Fruit fly (Drosophila melanogaster) whole organism, adult: ENCODE results near the gene CG13601.

Source experiments
- CG11617 ChIP-seq: fragments of 200-800 bp; sonication (Bioruptor generic); optimal IDR thresholded peaks from 2 replicates; lab custom pipeline; 2017; ENCODE audit warnings: mild to moderate bottlenecking, missing biosample characterization, missing genetic modification reagents, missing genetic modification characterization
- CG12768 ChIP-seq: fragments of 200-800 bp; sonication (Bioruptor generic); optimal IDR thresholded peaks from 2 replicates; lab custom pipeline; 2017; ENCODE audit warnings: missing biosample characterization, missing genetic modification characterization, mild to moderate bottlenecking, moderate library complexity, missing genetic modification reagents
- CG14711 ChIP-seq: fragments of 200-800 bp; sonication (Bioruptor generic); optimal IDR thresholded peaks from 2 replicates; lab custom pipeline; 2018; ENCODE audit warnings: missing biosample characterization, mild to moderate bottlenecking, missing genetic modification characterization, moderate library complexity
- CG1620 ChIP-seq: fragments of 200-800 bp; sonication (Bioruptor generic); optimal IDR thresholded peaks from 2 replicates; lab custom pipeline; 2016; ENCODE audit warnings: missing biosample characterization, missing genetic modification characterization
- CG33017 ChIP-seq: fragments of 200-800 bp; sonication (Bioruptor generic); optimal IDR thresholded peaks from 2 replicates; lab custom pipeline; 2018; ENCODE audit warnings: missing biosample characterization, mild to moderate bottlenecking, missing genetic modification characterization, moderate library complexity
- CG5204 ChIP-seq: fragments of 200-800 bp; sonication (Bioruptor generic); optimal IDR thresholded peaks from 2 replicates; lab custom pipeline; 2016; ENCODE audit warnings: missing biosample characterization, missing genetic modification characterization
- CG7045 ChIP-seq: fragments of 200-800 bp; sonication (Bioruptor generic); optimal IDR thresholded peaks from 2 replicates; lab custom pipeline; 2017; ENCODE audit warnings: missing biosample characterization, mild to moderate bottlenecking, missing genetic modification characterization
- CG7101 ChIP-seq: fragments of 200-800 bp; sonication (Bioruptor generic); optimal IDR thresholded peaks from 2 replicates; lab custom pipeline; 2018; ENCODE audit warnings: missing biosample characterization, mild to moderate bottlenecking, missing genetic modification characterization, moderate library complexity
- Clk ChIP-seq: fragments of 200-800 bp; sonication (Bioruptor generic); optimal IDR thresholded peaks from 2 replicates; lab custom pipeline; 2017; ENCODE audit warnings: missing biosample characterization, missing genetic modification characterization
- Crg-1 ChIP-seq: fragments of 200-800 bp; sonication (Bioruptor generic); optimal IDR thresholded peaks from 2 replicates; lab custom pipeline; 2016; ENCODE audit warnings: missing biosample characterization, missing genetic modification characterization
- Hr96 ChIP-seq: fragments of 200-800 bp; sonication (Bioruptor generic); optimal IDR thresholded peaks from 2 replicates; lab custom pipeline; 2016; ENCODE audit warnings: missing biosample characterization, missing genetic modification characterization
- Mnt ChIP-seq: fragments of 200-800 bp; sonication (Bioruptor generic); optimal IDR thresholded peaks from 2 replicates; lab custom pipeline; 2016; ENCODE audit warnings: missing biosample characterization, mild to moderate bottlenecking, missing genetic modification characterization
- bab1 ChIP-seq: fragments of 200-800 bp; sonication (Bioruptor generic); optimal IDR thresholded peaks from 3 replicates; lab custom pipeline; 2019; ENCODE audit warnings: missing biosample characterization, mild to moderate bottlenecking, missing genetic modification characterization, moderate library complexity
- cic ChIP-seq: fragments of 200-800 bp; sonication (Bioruptor generic); optimal IDR thresholded peaks from 2 replicates; lab custom pipeline; 2017; ENCODE audit warnings: missing biosample characterization, mild to moderate bottlenecking, missing genetic modification characterization, moderate library complexity
- cnc ChIP-seq, 2 experiments: fragments of >200 bp; optimal IDR thresholded peaks; 2 replicates each; lab custom pipeline; 2017
- kay ChIP-seq: fragments of 200-800 bp; sonication (Bioruptor generic); peaks from one replicate; lab custom pipeline; 2016; ENCODE audit warnings: missing biosample characterization, missing genetic modification characterization, borderline replicate concordance
- ovo ChIP-seq: fragments of 200-800 bp; sonication (Bioruptor generic); optimal IDR thresholded peaks from 2 replicates; lab custom pipeline; 2016; ENCODE audit warnings: missing biosample characterization, missing genetic modification characterization
- pad ChIP-seq: fragments of 200-800 bp; sonication (Bioruptor generic); optimal IDR thresholded peaks from 3 replicates; lab custom pipeline; 2017; ENCODE audit warnings: missing biosample characterization, missing genetic modification characterization, mild to moderate bottlenecking, moderate library complexity, missing genetic modification reagents
- tj ChIP-seq: fragments of 200-800 bp; sonication (Bioruptor generic); optimal IDR thresholded peaks from 3 replicates; lab custom pipeline; 2017; ENCODE audit warnings: missing biosample characterization, mild to moderate bottlenecking, missing genetic modification characterization, moderate library complexity
- toe ChIP-seq: fragments of 200-800 bp; sonication (Bioruptor generic); optimal IDR thresholded peaks from 2 replicates; lab custom pipeline; 2016; ENCODE audit warnings: missing biosample characterization, missing genetic modification characterization

CG13601 gene

dm6 chr3R:23886270-23887095, 41.0 kb downstream of the CG13601 start:
- TF ChIP-seq CG12768 (GFP tag; lab: Kevin White, UChicago) = no peak
- TF ChIP-seq ovo (GFP tag; lab: Kevin White, UChicago) = no peak
- no peak for TF ChIP-seq Clk (GFP tag; lab: Kevin White, UChicago)
- no peak for TF ChIP-seq kay (GFP tag; lab: Kevin White, UChicago)
- peak; percentile 53 for TF ChIP-seq CG11617 (GFP tag; lab: Kevin White, UChicago)
- TF ChIP-seq CG33017 = peak; percentile 2
- no peak for TF ChIP-seq Crg-1 (GFP tag; lab: Kevin White, UChicago)
- peak; percentile 82 for TF ChIP-seq pad
- TF ChIP-seq bab1 (GFP tag; lab: Kevin White, UChicago) = peak; percentile 90
- TF ChIP-seq CG5204 (GFP tag; lab: Kevin White, UChicago) = peak; percentile 11
- TF ChIP-seq tj = no peak
- TF ChIP-seq Hr96 (GFP tag; lab: Kevin White, UChicago) = peak; percentile 37
- peak; percentile 20 for TF ChIP-seq Mnt (GFP tag; lab: Kevin White, UChicago)
- peak; percentile 70 for TF ChIP-seq CG14711 (tag; lab: Kevin White, UChicago)
- TF ChIP-seq cic (GFP tag; lab: Kevin White, UChicago) = no peak
- peak; percentile 71 for TF ChIP-seq CG7101 (tag; lab: Kevin White, UChicago)
- peak; percentile 44 for TF ChIP-seq CG1620 (GFP tag; lab: Kevin White, UChicago)
- TF ChIP-seq toe (GFP tag; lab: Kevin White, UChicago) = no peak
- TF ChIP-seq cnc (optimal IDR thresholded peaks at IDR 0.05; lab: Kevin White, UChicago) = no peak
- no peak for TF ChIP-seq CG7045 (GFP tag; lab: Kevin White, UChicago)

dm6 chr3R:23885660-23886059, 41.8 kb downstream of the CG13601 start:
- TF ChIP-seq tj (peak; percentile 87), Mnt (GFP tag; lab: Kevin White, UChicago) (no peak), cic (GFP tag; lab: Kevin White, UChicago) (no peak), CG14711 (tag; lab: Kevin White, UChicago) (no peak)

DNA sequence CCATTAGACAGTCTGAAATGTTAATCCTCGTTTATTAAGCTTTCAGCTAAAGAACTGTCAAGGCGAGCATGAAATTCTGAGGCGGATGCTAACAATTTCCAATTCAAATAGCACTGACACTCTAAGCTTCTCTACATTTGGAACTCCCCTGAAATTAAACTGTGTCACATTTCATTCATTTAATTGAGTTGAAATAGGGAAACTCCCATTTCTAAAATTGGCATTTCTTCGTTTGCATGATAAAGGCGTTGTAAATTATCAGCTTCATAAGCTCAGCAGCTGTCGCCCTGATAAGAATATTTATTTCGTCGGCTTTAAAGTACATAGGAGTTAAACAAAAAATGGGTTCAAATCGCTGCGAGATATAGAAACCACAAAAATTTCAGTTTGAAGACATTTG, 42.3 kb downstream of the CG13601 start:
- no peak for TF ChIP-seq cic (GFP tag; lab: Kevin White, UChicago)
- TF ChIP-seq Crg-1 (GFP tag; lab: Kevin White, UChicago) = no peak
- TF ChIP-seq toe (GFP tag; lab: Kevin White, UChicago) = no peak
- TF ChIP-seq CG14711 (tag; lab: Kevin White, UChicago) = no peak

- TF ChIP-seq kay (GFP tag; lab: Kevin White, UChicago) = no peak
- TF ChIP-seq tj = peak; percentile 72
These were observed 43.2 kb downstream of the CG13601 start for dm6 chr3R:23884088-23884727.

dm6 chr3R:23880280-23880679, 47.2 kb downstream of the CG13601 start:
- no peak for TF ChIP-seq Hr96 (GFP tag; lab: Kevin White, UChicago)
- no peak for TF ChIP-seq Crg-1 (GFP tag; lab: Kevin White, UChicago)
- no peak for TF ChIP-seq CG1620 (GFP tag; lab: Kevin White, UChicago)
- no peak for TF ChIP-seq tj
- TF ChIP-seq pad = no peak
- no peak for TF ChIP-seq ovo (GFP tag; lab: Kevin White, UChicago)

DNA sequence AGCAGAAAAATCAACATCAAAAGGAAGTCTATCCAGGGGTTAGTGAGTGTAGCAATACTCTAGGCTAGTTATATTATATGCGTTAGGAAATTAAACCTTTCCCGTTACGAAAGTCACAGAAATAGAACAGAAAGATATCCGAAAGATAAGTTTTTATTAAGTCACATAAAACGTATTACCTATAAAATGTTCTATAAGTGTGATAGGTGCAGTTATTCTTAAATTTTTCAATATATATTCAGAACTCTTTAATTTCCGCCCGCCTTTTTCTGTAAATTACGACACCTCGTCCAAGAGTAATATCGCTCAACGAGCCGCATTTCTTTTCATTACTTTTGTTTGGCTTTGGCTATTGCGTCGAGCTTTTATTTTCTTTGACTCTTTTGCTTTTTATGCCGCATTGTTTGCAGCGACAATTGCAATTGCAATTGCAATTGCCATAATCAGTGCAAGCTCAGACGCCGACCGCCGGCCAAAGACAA, 49.1 kb downstream of the CG13601 start:
- TF ChIP-seq Clk (GFP tag; lab: Kevin White, UChicago) (no peak), CG7101 (tag; lab: Kevin White, UChicago) (no peak), CG1620 (GFP tag; lab: Kevin White, UChicago) (no peak), pad (no peak), CG12768 (GFP tag; lab: Kevin White, UChicago) (no peak), CG7045 (GFP tag; lab: Kevin White, UChicago) (no peak), CG5204 (GFP tag; lab: Kevin White, UChicago) (no peak), toe (GFP tag; lab: Kevin White, UChicago) (no peak), Crg-1 (GFP tag; lab: Kevin White, UChicago) (no peak), CG33017 (no peak), CG14711 (tag; lab: Kevin White, UChicago) (no peak), bab1 (GFP tag; lab: Kevin White, UChicago) (no peak), Hr96 (GFP tag; lab: Kevin White, UChicago) (no peak), cnc (optimal IDR thresholded peaks at IDR 0.05; lab: Kevin White, UChicago) (no peak), cic (GFP tag; lab: Kevin White, UChicago) (no peak)
